Worm (Caenorhabditis elegans): Measurements from ENCODE around the gene F54D12.10.

DNA sequence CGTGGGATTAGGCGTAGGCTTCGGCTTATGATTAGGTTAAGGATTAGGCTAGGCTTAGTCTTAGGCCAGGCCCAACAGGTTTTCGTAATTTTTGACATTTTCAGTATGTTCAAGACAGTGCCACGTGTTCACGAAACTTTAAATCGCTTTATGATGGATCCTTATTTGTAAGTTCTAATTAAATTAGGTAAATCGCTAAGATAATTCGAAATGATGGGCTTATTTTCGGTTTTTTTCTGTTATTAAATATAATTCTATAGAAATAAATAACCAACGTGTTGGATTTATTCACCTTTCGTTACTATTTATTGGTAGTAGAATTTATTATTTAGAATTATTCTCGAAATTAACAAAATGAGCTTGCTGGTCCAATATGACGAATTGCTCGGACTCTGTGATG lies 23.3 kb upstream of the F54D12.10 start, which contains the start of gene Y51H7C.8:
- TF ChIP-seq ztf-11 (tag; optimal IDR thresholded peaks at IDR 0.05) (no peak), nhr-237 (tag; optimal IDR thresholded peaks at IDR 0.05) (no peak), unc-39 (tag; optimal IDR thresholded peaks at IDR 0.05) (no peak), pha-4 (tag; optimal IDR thresholded peaks at IDR 0.05) (no peak), blmp-1 (tag; optimal IDR thresholded peaks at IDR 0.05) (no peak), nhr-28 (tag; optimal IDR thresholded peaks at IDR 0.05) (no peak), mep-1 (tag; optimal IDR thresholded peaks at IDR 0.05) (no peak), lin-13 (tag; optimal IDR thresholded peaks at IDR 0.05) (no peak), mab-5 (tag; optimal IDR thresholded peaks at IDR 0.05) (no peak), hlh-1 (tag; optimal IDR thresholded peaks at IDR 0.05) (no peak), unc-62 (GFP tag; optimal IDR thresholded peaks at IDR 0.05) (no peak), bed-3 (GFP tag; optimal IDR thresholded peaks at IDR 0.05) (no peak), snpc-4 (tag; optimal IDR thresholded peaks at IDR 0.05) (no peak)
